Fruit fly (Drosophila melanogaster) whole organism, wandering third instar larva: ENCODE measurements around the gene CSN6.

ENCODE experiments used
- GATAd ChIP-seq: sonication (Bioruptor generic); optimal IDR thresholded peaks from 2 replicates; lab custom pipeline; 2016; ENCODE audit warnings: missing biosample characterization, missing genetic modification characterization
- psq ChIP-seq: fragments of 200-800 bp; sonication (Bioruptor generic); optimal IDR thresholded peaks from 3 replicates; lab custom pipeline; 2017; ENCODE audit warnings: missing biosample characterization, mild to moderate bottlenecking, missing genetic modification characterization, moderate library complexity
- sv ChIP-seq: fragments of 200-800 bp; sonication (Bioruptor generic); optimal IDR thresholded peaks from 3 replicates; lab custom pipeline; 2016; ENCODE audit warnings: missing biosample characterization, missing genetic modification characterization
- usp ChIP-seq: fragments of >200 bp; optimal IDR thresholded peaks from 2 replicates; lab custom pipeline; 2017; ENCODE audit warnings: missing biosample characterization, missing genetic modification characterization

dm6 chr3R:22594257-22594656 lies 13.7 kb downstream of the CSN6 start:
- TF ChIP-seq GATAd (GFP tag; lab: Kevin White, UChicago) = no peak
- TF ChIP-seq psq (GFP tag; lab: Kevin White, UChicago) = no peak
- TF ChIP-seq sv (GFP tag; lab: Kevin White, UChicago) = no peak
- TF ChIP-seq usp (GFP tag; lab: Kevin White, UChicago) = no peak
